Fruit fly (Drosophila melanogaster) whole organism, embryonic: ENCODE results near the gene CG31960.
A peak's percentile ranks its signal among the peaks of the same experiment; 100 is the strongest.

Experiments
- Atf6 ChIP-seq: fragments of 200-800 bp; sonication (Bioruptor generic); IDR thresholded peaks from 2 replicates; pipeline ENCODE4 v1.3.6; 2022; ENCODE audit warnings: missing biosample characterization, missing genetic modification characterization
- B-H2 ChIP-seq: fragments of 200-800 bp; sonication (Bioruptor generic); optimal IDR thresholded peaks from 2 replicates; lab custom pipeline; 2018; ENCODE audit warnings: missing biosample characterization, mild to moderate bottlenecking, missing genetic modification characterization
- BtbVII ChIP-seq: fragments of 200-800 bp; sonication (Bioruptor generic); optimal IDR thresholded peaks from 3 replicates; lab custom pipeline; 2017; ENCODE audit warnings: missing biosample characterization, mild to moderate bottlenecking, missing genetic modification characterization
- CG10147 ChIP-seq: fragments of 200-800 bp; sonication (Bioruptor generic); optimal IDR thresholded peaks from 2 replicates; lab custom pipeline; 2019; ENCODE audit warnings: missing biosample characterization, mild to moderate bottlenecking, missing genetic modification characterization, moderate library complexity
- CG10321 ChIP-seq: fragments of 200-800 bp; sonication (Bioruptor generic); IDR thresholded peaks from 2 replicates; pipeline ENCODE4 v1.3.6; 2022; ENCODE audit warnings: missing biosample characterization, missing genetic modification characterization
- CG13775 ChIP-seq: fragments of 200-800 bp; sonication (Bioruptor generic); optimal IDR thresholded peaks from 3 replicates; lab custom pipeline; 2017; ENCODE audit warnings: missing biosample characterization, mild to moderate bottlenecking, missing genetic modification characterization
- CG15514 ChIP-seq: fragments of 200-800 bp; sonication (Bioruptor generic); optimal IDR thresholded peaks from 3 replicates; lab custom pipeline; 2017; ENCODE audit warnings: missing biosample characterization, missing genetic modification characterization, mild to moderate bottlenecking, moderate library complexity, missing genetic modification reagents
- CG17359 ChIP-seq: fragments of 200-800 bp; sonication (Bioruptor generic); optimal IDR thresholded peaks from 3 replicates; lab custom pipeline; 2018; ENCODE audit warnings: missing biosample characterization, mild to moderate bottlenecking, missing genetic modification characterization, moderate library complexity
- CG17912 ChIP-seq: fragments of 200-800 bp; sonication (Bioruptor generic); optimal IDR thresholded peaks from 2 replicates; lab custom pipeline; 2018; ENCODE audit warnings: missing biosample characterization, mild to moderate bottlenecking, missing genetic modification characterization
- CG18619 ChIP-seq: fragments of 200-800 bp; sonication (Bioruptor generic); optimal IDR thresholded peaks from 3 replicates; lab custom pipeline; 2017; ENCODE audit warnings: missing biosample characterization, mild to moderate bottlenecking, missing genetic modification characterization
- CG2202 ChIP-seq: fragments of 200-800 bp; sonication (Bioruptor generic); optimal IDR thresholded peaks from 2 replicates; lab custom pipeline; 2018; ENCODE audit warnings: missing biosample characterization, mild to moderate bottlenecking, missing genetic modification characterization
- CG3065 ChIP-seq: fragments of 200-800 bp; sonication (Bioruptor generic); optimal IDR thresholded peaks from 2 replicates; lab custom pipeline; 2016; ENCODE audit warnings: missing biosample characterization, missing genetic modification characterization
- CG31441 ChIP-seq: fragments of 200-800 bp; sonication (Bioruptor generic); IDR thresholded peaks from 2 replicates; pipeline ENCODE4 v1.3.6; 2022; ENCODE audit warnings: missing biosample characterization, missing genetic modification characterization
- CG3163 ChIP-seq: fragments of 200-800 bp; sonication (Bioruptor generic); optimal IDR thresholded peaks from 3 replicates; lab custom pipeline; 2016; ENCODE audit warnings: missing biosample characterization, missing genetic modification characterization
- CG3407 ChIP-seq: fragments of 200-800 bp; sonication (Bioruptor generic); optimal IDR thresholded peaks from 2 replicates; lab custom pipeline; 2018; ENCODE audit warnings: missing biosample characterization, mild to moderate bottlenecking, missing genetic modification characterization
- CG3726 ChIP-seq: fragments of 200-800 bp; sonication (Bioruptor generic); IDR thresholded peaks from 3 replicates; pipeline ENCODE4, ENCODE4 v1.3.6; 2022; ENCODE audit warnings: missing biosample characterization, missing genetic modification characterization
- CG4404 ChIP-seq: fragments of 200-800 bp; sonication (Bioruptor generic); IDR thresholded peaks from 2 replicates; pipeline ENCODE4 v1.3.6; 2022; ENCODE audit warnings: missing biosample characterization, missing genetic modification characterization
- CG5245 ChIP-seq: fragments of 200-800 bp; sonication (Bioruptor generic); optimal IDR thresholded peaks from 3 replicates; lab custom pipeline; 2016; ENCODE audit warnings: missing biosample characterization, missing genetic modification characterization
- CG6175 ChIP-seq: fragments of 200-800 bp; sonication (Bioruptor generic); IDR thresholded peaks from 3 replicates; pipeline ENCODE4 v1.3.6; 2022; ENCODE audit warnings: missing biosample characterization, missing genetic modification characterization
- CG6254 ChIP-seq: fragments of 200-800 bp; sonication (Bioruptor generic); optimal IDR thresholded peaks from 3 replicates; lab custom pipeline; 2017; ENCODE audit warnings: mild to moderate bottlenecking, missing biosample characterization, missing genetic modification reagents, missing genetic modification characterization
- CG8478 ChIP-seq: fragments of >200 bp; optimal IDR thresholded peaks from 2 replicates; lab custom pipeline; 2018
- D ChIP-seq, 2 experiments: fragments of 200-800 bp in 1 of 2; fragments of >200 bp in 1 of 2; sonication (Bioruptor generic) in 1 of 2; optimal IDR thresholded peaks; 2 replicates in 1 of 2; 3 replicates in 1 of 2; lab custom pipeline; 2017; ENCODE audit warnings: mild to moderate bottlenecking in 1 of 2, missing biosample characterization in 1 of 2, missing genetic modification characterization in 1 of 2, missing genetic modification reagents in 1 of 2
- Dbx ChIP-seq: fragments of 200-800 bp; sonication (Bioruptor generic); IDR thresholded peaks from 3 replicates; pipeline ENCODE4 v1.3.6; 2022; ENCODE audit warnings: missing biosample characterization, missing genetic modification characterization
- Dek ChIP-seq: fragments of 200-800 bp; sonication (Bioruptor generic); optimal IDR thresholded peaks from 3 replicates; lab custom pipeline; 2019; ENCODE audit warnings: missing biosample characterization, mild to moderate bottlenecking, missing genetic modification characterization, moderate library complexity
- Dll ChIP-seq: fragments of 200-800 bp; sonication (Bioruptor generic); IDR thresholded peaks from 4 replicates; pipeline ENCODE4 v1.3.6; 2022; ENCODE audit warnings: missing biosample characterization, missing genetic modification characterization; ENCODE audit not compliant: partially characterized antibody
- Hr39 ChIP-seq: fragments of >200 bp; optimal IDR thresholded peaks from 2 replicates; lab custom pipeline; 2017
- Hr78 ChIP-seq, 2 experiments: fragments of 200-800 bp in 1 of 2; fragments of >200 bp in 1 of 2; sonication (Bioruptor generic) in 1 of 2; optimal IDR thresholded peaks; 2 replicates each; lab custom pipeline; 2017 to 2019; ENCODE audit warnings: missing biosample characterization in 2 of 2, missing genetic modification characterization in 2 of 2, mild to moderate bottlenecking in 1 of 2, moderate library complexity in 1 of 2
- Lpt ChIP-seq: fragments of >200 bp; optimal IDR thresholded peaks from 2 replicates; lab custom pipeline; 2018; ENCODE audit warnings: missing biosample characterization, missing genetic modification characterization
- MESR4 ChIP-seq: fragments of 200-800 bp; sonication (Bioruptor generic); optimal IDR thresholded peaks from 2 replicates; lab custom pipeline; 2018; ENCODE audit warnings: missing biosample characterization, mild to moderate bottlenecking, missing genetic modification characterization, moderate library complexity
- Rx ChIP-seq: fragments of 200-800 bp; sonication (Bioruptor generic); IDR thresholded peaks from 2 replicates; pipeline ENCODE4 v1.3.6; 2022; ENCODE audit warnings: missing biosample characterization, missing genetic modification characterization
- Sry-δ ChIP-seq: fragments of 200-800 bp; sonication (Bioruptor generic); optimal IDR thresholded peaks from 2 replicates; lab custom pipeline; 2016; ENCODE audit warnings: missing biosample characterization, missing genetic modification characterization
- Tbp ChIP-seq: fragments of >200 bp; optimal IDR thresholded peaks from 2 replicates; lab custom pipeline; 2018; ENCODE audit warnings: missing biosample characterization, missing genetic modification characterization
- YL-1 ChIP-seq: fragments of 200-800 bp; sonication (Bioruptor generic); optimal IDR thresholded peaks from 3 replicates; lab custom pipeline; 2017; ENCODE audit warnings: missing biosample characterization, mild to moderate bottlenecking, missing genetic modification characterization
- ab ChIP-seq: fragments of 200-800 bp; sonication (Bioruptor generic); optimal IDR thresholded peaks from 2 replicates; lab custom pipeline; 2016; ENCODE audit warnings: missing biosample characterization, missing genetic modification characterization
- ase ChIP-seq: fragments of 200-800 bp; sonication (Bioruptor generic); IDR thresholded peaks from 3 replicates; pipeline ENCODE4 v1.3.6; 2022; ENCODE audit warnings: missing biosample characterization, missing genetic modification characterization
- cas ChIP-seq: fragments of 200-800 bp; sonication (Bioruptor generic); IDR thresholded peaks from 2 replicates; pipeline ENCODE4 v1.3.6; 2022; ENCODE audit warnings: missing biosample characterization, missing genetic modification characterization
- crol ChIP-seq: fragments of 200-800 bp; sonication (Bioruptor generic); IDR thresholded peaks from 2 replicates; pipeline ENCODE4 v1.3.6; 2022; ENCODE audit warnings: missing biosample characterization, missing genetic modification characterization
- cwo ChIP-seq: fragments of 200-800 bp; sonication (Bioruptor generic); optimal IDR thresholded peaks from 3 replicates; lab custom pipeline; 2017; ENCODE audit warnings: missing biosample characterization, missing genetic modification characterization, mild to moderate bottlenecking, moderate library complexity, missing genetic modification reagents
- dmrt11E ChIP-seq: fragments of 200-800 bp; sonication (Bioruptor generic); optimal IDR thresholded peaks from 3 replicates; lab custom pipeline; 2018; ENCODE audit warnings: missing biosample characterization, mild to moderate bottlenecking, missing genetic modification characterization, moderate library complexity
- eve ChIP-seq, 2 experiments: fragments of >200 bp; optimal IDR thresholded peaks; 2 replicates each; lab custom pipeline; 2017; ENCODE audit warnings: missing biosample characterization in 2 of 2, missing genetic modification characterization in 2 of 2
- hbn ChIP-seq: fragments of 200-800 bp; sonication (Bioruptor generic); IDR thresholded peaks from 2 replicates; pipeline ENCODE4 v1.3.6; 2022; ENCODE audit warnings: missing biosample characterization, missing genetic modification characterization; ENCODE audit not compliant: partially characterized antibody
- ind ChIP-seq: fragments of 200-800 bp; sonication (Bioruptor generic); optimal IDR thresholded peaks from 3 replicates; lab custom pipeline; 2016; ENCODE audit warnings: missing biosample characterization, missing genetic modification characterization
- ken ChIP-seq: fragments of 200-800 bp; sonication (Bioruptor generic); IDR thresholded peaks from 3 replicates; pipeline ENCODE4 v1.3.6; 2022; ENCODE audit warnings: missing biosample characterization, missing genetic modification characterization
- nerfin-1 ChIP-seq: fragments of 200-800 bp; sonication (Bioruptor generic); optimal IDR thresholded peaks from 3 replicates; lab custom pipeline; 2019; ENCODE audit warnings: missing biosample characterization, mild to moderate bottlenecking, missing genetic modification characterization, moderate library complexity
- p53 ChIP-seq: fragments of 200-800 bp; sonication (Bioruptor generic); optimal IDR thresholded peaks from 2 replicates; lab custom pipeline; 2016; ENCODE audit warnings: missing biosample characterization, missing genetic modification characterization
- schlank ChIP-seq: fragments of 200-800 bp; sonication (Bioruptor generic); optimal IDR thresholded peaks from 2 replicates; lab custom pipeline; 2018; ENCODE audit warnings: missing biosample characterization, mild to moderate bottlenecking, missing genetic modification characterization
- sens-2 ChIP-seq: fragments of 200-800 bp; sonication (Bioruptor generic); IDR thresholded peaks from 2 replicates; pipeline ENCODE4 v1.3.6; 2022; ENCODE audit warnings: missing biosample characterization, missing genetic modification characterization
- tin ChIP-seq: fragments of 200-800 bp; sonication (Bioruptor generic); optimal IDR thresholded peaks from 3 replicates; lab custom pipeline; 2016; ENCODE audit warnings: missing biosample characterization, missing genetic modification characterization
- ttk ChIP-seq: fragments of 200-800 bp; sonication (Bioruptor generic); IDR thresholded peaks from 2 replicates; pipeline ENCODE4 v2.1.2; 2022; ENCODE audit warnings: missing biosample characterization, missing genetic modification characterization

Gene CG31960

DNA sequence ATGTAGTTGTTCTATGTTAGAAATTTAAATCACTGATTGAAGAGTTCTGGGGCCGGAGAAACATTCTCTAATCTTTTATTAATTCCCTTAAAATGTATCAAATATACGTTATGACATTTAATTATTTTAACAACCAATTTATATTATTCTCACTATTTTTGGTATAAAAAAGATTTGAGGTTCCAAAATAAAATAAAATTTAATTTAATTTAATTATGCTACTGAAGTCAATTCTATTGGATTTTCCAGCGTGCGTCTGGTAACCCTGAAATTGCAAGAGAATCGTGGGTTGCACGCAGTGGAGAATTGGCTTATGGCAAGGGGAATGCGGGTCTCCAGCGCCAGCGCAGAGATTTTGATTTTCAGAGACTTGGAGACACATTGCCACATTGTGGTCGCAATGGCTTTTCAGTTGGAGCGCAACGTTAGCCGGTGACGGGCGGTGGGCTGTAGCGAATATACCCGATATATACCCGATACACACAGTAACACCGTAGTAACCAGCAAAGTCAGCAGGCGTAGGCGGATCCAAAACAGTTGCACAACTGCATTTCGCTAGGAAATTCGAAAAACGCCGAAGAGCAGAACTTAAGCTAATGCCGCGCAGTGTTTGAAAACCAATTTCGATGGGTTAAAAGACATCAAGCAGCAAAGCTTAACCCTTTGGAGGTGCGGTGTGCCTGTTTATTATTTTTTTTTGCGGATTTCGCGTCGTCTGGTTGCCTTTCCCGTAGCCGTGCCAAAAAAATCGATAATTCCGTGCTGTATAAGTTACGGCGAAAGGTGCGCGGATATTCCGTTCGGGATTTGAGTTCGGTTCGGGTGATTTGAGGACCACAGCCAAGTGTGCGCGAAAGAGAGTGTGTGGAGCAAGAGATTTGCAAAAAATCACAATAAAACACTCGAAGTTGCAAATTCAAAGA is 20.8 kb downstream of the CG31960 start (continued):
- TF ChIP-seq Dll (no peak), CG5245 (GFP tag; lab: Kevin White, UChicago) (no peak), CG10147 (GFP tag; lab: Kevin White, UChicago) (no peak), schlank (tag; lab: Kevin White, UChicago) (no peak), eve (GFP tag; optimal IDR thresholded peaks at IDR 0.05; lab: Kevin White, UChicago) (no peak), nerfin-1 (tag; lab: Kevin White, UChicago) (peak; percentile 3), CG17912 (GFP tag; lab: Kevin White, UChicago) (no peak), CG3726 (GFP tag; lab: Robert Waterston, UW) (no peak), CG6175 (no peak), Dek (tag; lab: Kevin White, UChicago) (no peak), cwo (GFP tag; lab: Kevin White, UChicago) (no peak), YL-1 (GFP tag; lab: Kevin White, UChicago) (no peak), CG13775 (GFP tag; lab: Kevin White, UChicago) (peak; percentile 55), ase (0 out of 3 replicates have a peak, but pooled peaks have one; percentile 41), ken (GFP tag; lab: Robert Waterston, UW) (peak; percentile 43; the same call in 1 of the 3 replicates), MESR4 (GFP tag; lab: Kevin White, UChicago) (no peak), CG17359 (tag; lab: Kevin White, UChicago) (peak; percentile 11), sens-2 (GFP tag; lab: Robert Waterston, UW) (peak; percentile 58; the same call in 1 of the 2 replicates), CG3065 (GFP tag; lab: Kevin White, UChicago) (no peak), CG31441 (GFP tag; lab: Robert Waterston, UW) (peak; percentile 30), cas (GFP tag; lab: Robert Waterston, UW) (no peak), BtbVII (no peak), Lpt (no peak), ind (GFP tag; lab: Kevin White, UChicago) (no peak), D (optimal IDR thresholded peaks at IDR 0.05; lab: Kevin White, UChicago) (no peak), D (GFP tag; optimal IDR thresholded peaks at IDR 0.05; lab: Kevin White, UChicago) (no peak), CG4404 (GFP tag; lab: Robert Waterston, UW) (no peak), CG3163 (no peak), B-H2 (GFP tag; lab: Kevin White, UChicago) (no peak), CG15514 (GFP tag; lab: Kevin White, UChicago) (no peak), ab (no peak), ttk (GFP tag; lab: Robert Waterston, UW) (no peak; the same call in 1 of the 2 replicates), hbn (GFP tag; lab: Robert Waterston, UW) (0 out of 2 replicates have a peak, but pooled peaks have one; percentile 17), p53 (no peak), dmrt11E (peak; percentile 39), Hr39 (lab: Kevin White, UChicago) (no peak), CG10321 (GFP tag; lab: Robert Waterston, UW) (no peak), CG3407 (GFP tag; lab: Kevin White, UChicago) (peak; percentile 6), Hr78 (GFP tag; optimal IDR thresholded peaks at IDR 0.05; lab: Kevin White, UChicago) (no peak), crol (GFP tag; lab: Robert Waterston, UW) (peak; percentile 91), tin (peak; percentile 6), Dbx (GFP tag; lab: Robert Waterston, UW) (0 out of 3 replicates have a peak, but pooled peaks have one; percentile 11), Atf6 (GFP tag; lab: Robert Waterston, UW) (no peak), Sry-δ (GFP tag; lab: Kevin White, UChicago) (no peak), Tbp (no peak), Rx (GFP tag; lab: Robert Waterston, UW) (0 out of 2 replicates have a peak, but pooled peaks have one; percentile 21), CG8478 (lab: Kevin White, UChicago) (no peak), CG2202 (no peak), CG18619 (GFP tag; lab: Kevin White, UChicago) (no peak), CG6254 (no peak)
